Worm (Caenorhabditis elegans) whole organism, L2 larva: ENCODE results near the gene ugt-12.

ENCODE experiments used
- C34F6.9 ChIP-seq: fragments of 150-350 bp; optimal IDR thresholded peaks from 2 replicates; lab custom pipeline; 2014; ENCODE audit warnings: missing biosample characterization, missing genetic modification characterization
- F13H6.1 ChIP-seq: sonication (generic microtip); optimal IDR thresholded peaks from 2 replicates; lab custom pipeline; 2016; ENCODE audit warnings: missing genetic modification characterization, missing compliant biosample characterization
- Y55F3AM.14 ChIP-seq: fragments of 200-800 bp; sonication (Bioruptor generic); optimal IDR thresholded peaks from 2 replicates; lab custom pipeline; 2018; ENCODE audit warnings: mild to moderate bottlenecking, missing genetic modification characterization, missing compliant biosample characterization
- ZK546.5 ChIP-seq: sonication (generic microtip); optimal IDR thresholded peaks from 2 replicates; lab custom pipeline; 2017; ENCODE audit warnings: missing biosample characterization, missing genetic modification characterization
- alr-1 ChIP-seq: fragments of 150-350 bp; optimal IDR thresholded peaks from 2 replicates; lab custom pipeline; 2014; ENCODE audit warnings: missing biosample characterization, missing genetic modification characterization
- aly-2 ChIP-seq: fragments of 150-350 bp; optimal IDR thresholded peaks from 2 replicates; lab custom pipeline; 2014; ENCODE audit warnings: missing biosample characterization, missing genetic modification characterization
- ama-1 ChIP-seq: fragments of 150-350 bp; optimal IDR thresholded peaks from 2 replicates; lab custom pipeline; 2018; ENCODE audit warnings: inconsistent platforms
- blmp-1 ChIP-seq: sonication (generic microtip); optimal IDR thresholded peaks from 2 replicates; lab custom pipeline; 2017; ENCODE audit warnings: missing genetic modification characterization, mild to moderate bottlenecking, missing compliant biosample characterization, antibody characterized with exemption, moderate library complexity; ENCODE audit not compliant: insufficient read depth
- ceh-16 ChIP-seq: fragments of 150-350 bp; optimal IDR thresholded peaks from 2 replicates; lab custom pipeline; 2014; ENCODE audit warnings: missing biosample characterization, missing genetic modification characterization
- ceh-82 ChIP-seq: fragments of 150-350 bp; optimal IDR thresholded peaks from 2 replicates; lab custom pipeline; 2014; ENCODE audit warnings: missing biosample characterization, missing genetic modification characterization
- crh-2 ChIP-seq: sonication (generic microtip); optimal IDR thresholded peaks from 2 replicates; lab custom pipeline; 2017; ENCODE audit warnings: missing biosample characterization, missing genetic modification characterization
- dmd-4 ChIP-seq: sonication (generic microtip); optimal IDR thresholded peaks from 2 replicates; lab custom pipeline; 2017; ENCODE audit warnings: missing biosample characterization, missing genetic modification characterization
- elt-1 ChIP-seq: fragments of 150-350 bp; optimal IDR thresholded peaks from 2 replicates; lab custom pipeline; 2014; ENCODE audit warnings: missing biosample characterization, missing genetic modification characterization
- elt-3 ChIP-seq: sonication (generic microtip); optimal IDR thresholded peaks from 2 replicates; lab custom pipeline; 2017; ENCODE audit warnings: missing biosample characterization, missing genetic modification characterization
- fos-1 ChIP-seq: fragments of 150-350 bp; optimal IDR thresholded peaks from 2 replicates; lab custom pipeline; 2014; ENCODE audit warnings: missing biosample characterization, missing genetic modification characterization
- gmeb-1 ChIP-seq: fragments of 150-350 bp; optimal IDR thresholded peaks from 2 replicates; lab custom pipeline; 2014; ENCODE audit warnings: missing biosample characterization, missing genetic modification characterization
- lin-13 ChIP-seq: fragments of 150-350 bp; optimal IDR thresholded peaks from 2 replicates; lab custom pipeline; 2014; ENCODE audit warnings: missing biosample characterization, missing genetic modification reagents, missing genetic modification characterization
- lin-39 ChIP-seq: fragments of 150-350 bp; optimal IDR thresholded peaks from 2 replicates; lab custom pipeline; 2014; ENCODE audit warnings: missing biosample characterization, missing genetic modification reagents, missing genetic modification characterization
- mab-5 ChIP-seq: fragments of 150-350 bp; optimal IDR thresholded peaks from 2 replicates; lab custom pipeline; 2014; ENCODE audit warnings: missing biosample characterization, missing genetic modification characterization
- mbf-1 ChIP-seq: sonication (generic microtip); optimal IDR thresholded peaks from 2 replicates; lab custom pipeline; 2017; ENCODE audit warnings: missing biosample characterization, missing genetic modification characterization
- mdl-1 ChIP-seq, 2 experiments: fragments of 150-350 bp in 1 of 2; sonication (generic microtip) in 1 of 2; optimal IDR thresholded peaks; 2 replicates each; lab custom pipeline; 2017; ENCODE audit warnings: missing biosample characterization in 2 of 2, missing genetic modification characterization in 2 of 2
- nhr-10 ChIP-seq: sonication (generic microtip); optimal IDR thresholded peaks from 2 replicates; lab custom pipeline; 2017; ENCODE audit warnings: missing biosample characterization, missing genetic modification characterization
- nhr-11 ChIP-seq: fragments of 150-350 bp; optimal IDR thresholded peaks from 2 replicates; lab custom pipeline; 2014; ENCODE audit warnings: missing biosample characterization, missing genetic modification characterization
- nhr-12 ChIP-seq: fragments of 150-350 bp; optimal IDR thresholded peaks from 2 replicates; lab custom pipeline; 2014; ENCODE audit warnings: missing biosample characterization, missing genetic modification characterization
- nhr-129 ChIP-seq: fragments of 150-350 bp; optimal IDR thresholded peaks from 2 replicates; lab custom pipeline; 2014; ENCODE audit warnings: missing biosample characterization, missing genetic modification characterization
- nhr-23 ChIP-seq: fragments of 150-350 bp; optimal IDR thresholded peaks from 2 replicates; lab custom pipeline; 2014; ENCODE audit warnings: missing biosample characterization, missing genetic modification reagents, missing genetic modification characterization
- nhr-237 ChIP-seq: fragments of 150-350 bp; optimal IDR thresholded peaks from 2 replicates; lab custom pipeline; 2014; ENCODE audit warnings: missing biosample characterization, missing genetic modification characterization
- nhr-6 ChIP-seq: fragments of 150-350 bp; optimal IDR thresholded peaks from 2 replicates; lab custom pipeline; 2014; ENCODE audit warnings: missing biosample characterization, missing genetic modification characterization
- nhr-77 ChIP-seq: fragments of 150-350 bp; optimal IDR thresholded peaks from 2 replicates; lab custom pipeline; 2014; ENCODE audit warnings: missing biosample characterization, missing genetic modification characterization
- peb-1 ChIP-seq: fragments of 150-350 bp; optimal IDR thresholded peaks from 2 replicates; lab custom pipeline; 2014; ENCODE audit warnings: missing biosample characterization, missing genetic modification characterization
- sem-4 ChIP-seq: fragments of 150-350 bp; optimal IDR thresholded peaks from 2 replicates; lab custom pipeline; 2014; ENCODE audit warnings: missing biosample characterization, missing genetic modification reagents, missing genetic modification characterization
- sma-3 ChIP-seq: sonication (generic microtip); optimal IDR thresholded peaks from 2 replicates; lab custom pipeline; 2016; ENCODE audit warnings: missing genetic modification reagents, missing genetic modification characterization, missing compliant biosample characterization
- sma-9 ChIP-seq, 2 experiments: fragments of 150-350 bp in 1 of 2; sonication (generic microtip) in 1 of 2; optimal IDR thresholded peaks; 2 replicates each; lab custom pipeline; 2014 to 2016; ENCODE audit warnings: missing genetic modification characterization in 2 of 2, mild to moderate bottlenecking in 1 of 2, missing biosample characterization in 1 of 2, missing compliant biosample characterization in 1 of 2, missing genetic modification reagents in 1 of 2, moderate library complexity in 1 of 2
- snpc-4 ChIP-seq: fragments of 150-350 bp; optimal IDR thresholded peaks from 2 replicates; lab custom pipeline; 2014; ENCODE audit warnings: missing biosample characterization, missing genetic modification characterization
- unc-39 ChIP-seq: fragments of 150-350 bp; optimal IDR thresholded peaks from 2 replicates; lab custom pipeline; 2014; ENCODE audit warnings: missing biosample characterization, missing genetic modification characterization
- unc-55 ChIP-seq: fragments of 150-350 bp; sonication (generic microtip); optimal IDR thresholded peaks from 3 replicates; lab custom pipeline; 2014; ENCODE audit warnings: missing biosample characterization, missing genetic modification reagents, missing genetic modification characterization
- unc-62 ChIP-seq: fragments of 150-350 bp; optimal IDR thresholded peaks from 2 replicates; lab custom pipeline; 2014; ENCODE audit warnings: missing biosample characterization, missing genetic modification reagents, missing genetic modification characterization
- zag-1 ChIP-seq: fragments of 150-350 bp; optimal IDR thresholded peaks from 2 replicates; lab custom pipeline; 2014; ENCODE audit warnings: missing biosample characterization, missing genetic modification characterization
- ztf-1 ChIP-seq: fragments of 200-800 bp; sonication (Bioruptor generic); conservative IDR thresholded peaks from 2 replicates; pipeline ENCODE4 v1.3.6; 2022; ENCODE audit warnings: missing genetic modification characterization, missing compliant biosample characterization
- ztf-11 ChIP-seq: sonication (generic microtip); optimal IDR thresholded peaks from 2 replicates; lab custom pipeline; 2017; ENCODE audit warnings: missing biosample characterization, missing genetic modification characterization

The ugt-12 gene

ce11 chrV:4885372-4885771 lies 4.1 kb downstream of the ugt-12 start, which contains the start of gene T19H12.3:
Gene T19H12.3, plus strand, starts transcription at chrV:4885672.
- TF ChIP-seq ztf-11 (tag; lab: Kevin White, UChicago) (no peak), ztf-1 (no peak), unc-55 (GFP tag; lab: Kevin White, UChicago) (no peak), blmp-1 (tag; lab: Kevin White, UChicago) (no peak), F13H6.1 (tag; lab: Kevin White, UChicago) (no peak), lin-39 (tag; lab: Kevin White, UChicago) (no peak), mab-5 (tag; lab: Kevin White, UChicago) (no peak), nhr-237 (tag; lab: Kevin White, UChicago) (no peak), nhr-77 (tag; lab: Kevin White, UChicago) (no peak), zag-1 (tag; lab: Kevin White, UChicago) (no peak), nhr-23 (no peak), sma-9 (GFP tag; optimal IDR thresholded peaks at IDR 0.05; lab: Kevin White, UChicago) (no peak), sma-9 (tag; optimal IDR thresholded peaks at IDR 0.05; lab: Kevin White, UChicago) (no peak), mdl-1 (tag; optimal IDR thresholded peaks at IDR 0.05; lab: Kevin White, UChicago) (no peak), Y55F3AM.14 (no peak), snpc-4 (tag; lab: Kevin White, UChicago) (no peak), ceh-16 (tag; lab: Kevin White, UChicago) (no peak), nhr-129 (tag; lab: Kevin White, UChicago) (no peak)

- TF ChIP-seq nhr-6 (tag; lab: Kevin White, UChicago) (no peak), blmp-1 (tag; lab: Kevin White, UChicago) (no peak), nhr-11 (tag; lab: Kevin White, UChicago) (no peak), nhr-10 (tag; lab: Kevin White, UChicago) (no peak), ceh-82 (no peak), C34F6.9 (tag; lab: Kevin White, UChicago) (no peak), Y55F3AM.14 (no peak), crh-2 (no peak), unc-62 (GFP tag; lab: Kevin White, UChicago) (no peak), peb-1 (tag; lab: Kevin White, UChicago) (no peak), sma-3 (no peak), sem-4 (tag; lab: Kevin White, UChicago) (no peak), nhr-12 (tag; lab: Kevin White, UChicago) (no peak), ztf-11 (tag; lab: Kevin White, UChicago) (no peak), nhr-77 (tag; lab: Kevin White, UChicago) (no peak), ZK546.5 (tag; lab: Kevin White, UChicago) (no peak)
Measured at ce11 chrV:4884490-4884889, 4.9 kb downstream of the ugt-12 start, which contains the start of gene T19H12.12. Gene T19H12.12, plus strand, starts transcription at chrV:4884790.

ce11 chrV:4881377-4881776 lies 8.1 kb downstream of the ugt-12 start, which contains the start of gene str-32:
Gene str-32, minus strand, starts transcription at chrV:4881477.
- no peak for TF ChIP-seq ztf-11 (tag; lab: Kevin White, UChicago)
- no peak for TF ChIP-seq unc-55 (GFP tag; lab: Kevin White, UChicago)
- TF ChIP-seq dmd-4 (tag; lab: Kevin White, UChicago), result no peak
- TF ChIP-seq elt-3 (tag; lab: Kevin White, UChicago), result no peak
- no peak for TF ChIP-seq lin-13 (GFP tag; lab: Kevin White, UChicago)
- no peak for TF ChIP-seq aly-2
- TF ChIP-seq mdl-1 (tag; optimal IDR thresholded peaks at IDR 0.05; lab: Kevin White, UChicago), result no peak
- TF ChIP-seq nhr-11 (tag; lab: Kevin White, UChicago), result no peak
- no peak for TF ChIP-seq crh-2
- TF ChIP-seq snpc-4 (tag; lab: Kevin White, UChicago), result no peak
- TF ChIP-seq F13H6.1 (tag; lab: Kevin White, UChicago), result no peak
- TF ChIP-seq sma-3, result no peak
- TF ChIP-seq gmeb-1 (tag; lab: Kevin White, UChicago), result no peak
- no peak for TF ChIP-seq ZK546.5 (tag; lab: Kevin White, UChicago)
- TF ChIP-seq Y55F3AM.14, result no peak

ce11 chrV:4879251-4879650 lies 10.2 kb downstream of the ugt-12 start, which contains the start of gene T19H12.15:
Gene T19H12.15, minus strand, starts transcription at chrV:4879351.
- TF ChIP-seq elt-1 (tag; lab: Kevin White, UChicago) (no peak), nhr-23 (no peak), mbf-1 (tag; lab: Kevin White, UChicago) (no peak), alr-1 (tag; lab: Kevin White, UChicago) (no peak), fos-1 (no peak), lin-13 (GFP tag; lab: Kevin White, UChicago) (no peak), nhr-77 (tag; lab: Kevin White, UChicago) (no peak), elt-3 (tag; lab: Kevin White, UChicago) (no peak), Y55F3AM.14 (no peak), peb-1 (tag; lab: Kevin White, UChicago) (no peak), unc-39 (tag; lab: Kevin White, UChicago) (no peak), nhr-6 (tag; lab: Kevin White, UChicago) (no peak), blmp-1 (tag; lab: Kevin White, UChicago) (no peak), ama-1 (lab: Kevin White, UChicago) (no peak)
- TF ChIP-seq, all 48 proteins: peak for 0
